ENCODE assay signal across 1 fruit fly cellular context in genomic region chr3R:6816272-6816980, dm6.
TF ChIP-seq lines count a peak whose summit lies in the region.

No protein-coding gene starts in this region.

TF ChIP-seq in whole organism, embryonic, 481 proteins besides CTCF, POLR2A, EP300 and RAD21 (continued from another document and continues in another):
- no peak for TF ChIP-seq hkb (optimal IDR thresholded peaks at IDR 0.05; lab: Kevin White, UChicago)
- TF ChIP-seq hkb (GFP tag; IDR thresholded peaks at IDR 0.05; lab: Robert Waterston, UW): 0 out of 2 replicates have a peak, but pooled peaks have one; percentile 7
- no peak for TF ChIP-seq Elba2 (GFP tag; optimal IDR thresholded peaks at IDR 0.05; lab: Kevin White, UChicago)
- 0 out of 2 replicates have a peak, but pooled peaks have one; percentile 21 for TF ChIP-seq ara (GFP tag; IDR thresholded peaks at IDR 0.05; lab: Robert Waterston, UW)
- no peak for TF ChIP-seq prd (optimal IDR thresholded peaks at IDR 0.05; lab: Kevin White, UChicago)
- peak; percentile 5; the same call in 1 of the 3 replicates for TF ChIP-seq prd (GFP tag; IDR thresholded peaks at IDR 0.05; lab: Robert Waterston, UW)
- no peak for TF ChIP-seq CG32767 (GFP tag; IDR thresholded peaks at IDR 0.05; lab: Robert Waterston, UW)
- TF ChIP-seq NfI (GFP tag; optimal IDR thresholded peaks at IDR 0.05; lab: Kevin White, UChicago): no peak
- peak; percentile 46; the same call in 1 of the 3 replicates for TF ChIP-seq CG6791 (GFP tag; IDR thresholded peaks at IDR 0.05; lab: Robert Waterston, UW; ENCODE audit: partially characterized antibody)
- TF ChIP-seq sna (GFP tag; IDR thresholded peaks at IDR 0.05; lab: Robert Waterston, UW; ENCODE audit: partially characterized antibody): no peak
- TF ChIP-seq fd96Cb (tag; optimal IDR thresholded peaks at IDR 0.05; lab: Kevin White, UChicago): peak; percentile 24
- TF ChIP-seq maf-S (GFP tag; optimal IDR thresholded peaks at IDR 0.05; lab: Kevin White, UChicago): no peak
- no peak for TF ChIP-seq sc (optimal IDR thresholded peaks at IDR 0.05; lab: Kevin White, UChicago)
- peak; percentile 9 for TF ChIP-seq sc (GFP tag; optimal IDR thresholded peaks at IDR 0.05; lab: Kevin White, UChicago)
- no peak for TF ChIP-seq fru (optimal IDR thresholded peaks at IDR 0.05; lab: Kevin White, UChicago)
- 0 out of 2 replicates have a peak, but pooled peaks have one; percentile 26 for TF ChIP-seq ap (GFP tag; IDR thresholded peaks at IDR 0.05; lab: Robert Waterston, UW)
- no peak for TF ChIP-seq gfzf (GFP tag; optimal IDR thresholded peaks at IDR 0.05; lab: Kevin White, UChicago)
- TF ChIP-seq sisA (GFP tag; IDR thresholded peaks at IDR 0.05; lab: Robert Waterston, UW): no peak
- TF ChIP-seq CG3726 (GFP tag; IDR thresholded peaks at IDR 0.05; lab: Robert Waterston, UW): no peak
- no peak for TF ChIP-seq Dip2 (GFP tag; IDR thresholded peaks at IDR 0.05; lab: Robert Waterston, UW)
- no peak for TF ChIP-seq Rx (GFP tag; IDR thresholded peaks at IDR 0.05; lab: Robert Waterston, UW)
- TF ChIP-seq CG14667 (GFP tag; IDR thresholded peaks at IDR 0.05; lab: Robert Waterston, UW): no peak
- 0 out of 2 replicates have a peak, but pooled peaks have one; percentile 18 for TF ChIP-seq CG6272 (GFP tag; IDR thresholded peaks at IDR 0.05; lab: Robert Waterston, UW)
- TF ChIP-seq bowl (GFP tag; IDR thresholded peaks at IDR 0.05; lab: Robert Waterston, UW): no peak
- TF ChIP-seq Eip74EF (GFP tag; optimal IDR thresholded peaks at IDR 0.05; lab: Kevin White, UChicago): no peak
- TF ChIP-seq CG2889 (GFP tag; IDR thresholded peaks at IDR 0.05; lab: Robert Waterston, UW): no peak
- TF ChIP-seq CG7271 (tag; optimal IDR thresholded peaks at IDR 0.05; lab: Kevin White, UChicago): no peak
- peak; percentile 12 for TF ChIP-seq CG1603 (tag; optimal IDR thresholded peaks at IDR 0.05; lab: Kevin White, UChicago)
- peak; percentile 27 for TF ChIP-seq phol (tag; optimal IDR thresholded peaks at IDR 0.05; lab: Kevin White, UChicago)
- no peak for TF ChIP-seq ssp (GFP tag; IDR thresholded peaks at IDR 0.05; lab: Robert Waterston, UW)
- TF ChIP-seq ems (GFP tag; optimal IDR thresholded peaks at IDR 0.05; lab: Kevin White, UChicago): no peak
- TF ChIP-seq tgo (GFP tag; IDR thresholded peaks at IDR 0.05; lab: Robert Waterston, UW): no peak
- peak; percentile 60 for TF ChIP-seq CG9727 (GFP tag; optimal IDR thresholded peaks at IDR 0.05; lab: Kevin White, UChicago)
- peak; percentile 73 for TF ChIP-seq Deaf1 (tag; optimal IDR thresholded peaks at IDR 0.05; lab: Kevin White, UChicago)
- no peak for TF ChIP-seq CG42726 (GFP tag; IDR thresholded peaks at IDR 0.05; lab: Robert Waterston, UW; ENCODE audit: partially characterized antibody)
- no peak for TF ChIP-seq CG10147 (GFP tag; optimal IDR thresholded peaks at IDR 0.05; lab: Kevin White, UChicago)
- no peak for TF ChIP-seq pan (optimal IDR thresholded peaks at IDR 0.05; lab: Kevin White, UChicago)
- peak in 1 of 2 experiments; percentile 5 for TF ChIP-seq pan (GFP tag; optimal IDR thresholded peaks at IDR 0.05 in 1 of 2, IDR thresholded peaks at IDR 0.05 in 1 of 2)
- TF ChIP-seq CG1233 (GFP tag; optimal IDR thresholded peaks at IDR 0.05; lab: Kevin White, UChicago): no peak
- no peak for TF ChIP-seq CG10959 (GFP tag; IDR thresholded peaks at IDR 0.05; lab: Robert Waterston, UW)
- TF ChIP-seq CG10366 (GFP tag; IDR thresholded peaks at IDR 0.05; lab: Robert Waterston, UW): no peak; the same call in 1 of the 2 replicates
- TF ChIP-seq CG6765 (GFP tag; optimal IDR thresholded peaks at IDR 0.05; lab: Kevin White, UChicago): no peak
- no peak for TF ChIP-seq jing (GFP tag; optimal IDR thresholded peaks at IDR 0.05; lab: Kevin White, UChicago)
- TF ChIP-seq CG1832 (GFP tag; optimal IDR thresholded peaks at IDR 0.05; lab: Kevin White, UChicago): no peak
- peak; percentile 72 for TF ChIP-seq seq (GFP tag; IDR thresholded peaks at IDR 0.05; lab: Robert Waterston, UW)
- TF ChIP-seq CG3407 (GFP tag; optimal IDR thresholded peaks at IDR 0.05; lab: Kevin White, UChicago): no peak
- no peak for TF ChIP-seq gcm2 (GFP tag; optimal IDR thresholded peaks at IDR 0.05; lab: Kevin White, UChicago)
- peak; percentile 64; the same call in 2 of the 3 replicates for TF ChIP-seq ci (GFP tag; IDR thresholded peaks at IDR 0.05; lab: Robert Waterston, UW)
- no peak for TF ChIP-seq ac (GFP tag; optimal IDR thresholded peaks at IDR 0.05; lab: Kevin White, UChicago)
- TF ChIP-seq lola (GFP tag; optimal IDR thresholded peaks at IDR 0.05; lab: Kevin White, UChicago): peak in 1 of 3 experiments; percentile 60
- no peak for TF ChIP-seq nerfin-2 (GFP tag; IDR thresholded peaks at IDR 0.05; lab: Robert Waterston, UW; ENCODE audit: partially characterized antibody)
- TF ChIP-seq unc-4 (GFP tag; IDR thresholded peaks at IDR 0.05; lab: Robert Waterston, UW; ENCODE audit: partially characterized antibody): no peak
- no peak for TF ChIP-seq ATbp (GFP tag; optimal IDR thresholded peaks at IDR 0.05; lab: Kevin White, UChicago)
- TF ChIP-seq toy (GFP tag; IDR thresholded peaks at IDR 0.05; lab: Robert Waterston, UW): no peak
- no peak for TF ChIP-seq Ets65A (GFP tag; lab: Kevin White, UChicago)
- TF ChIP-seq Opbp (GFP tag; IDR thresholded peaks at IDR 0.05; lab: Robert Waterston, UW; ENCODE audit: partially characterized antibody): peak; percentile 55; the same call in 1 of the 3 replicates
- no peak for TF ChIP-seq tap (tag; optimal IDR thresholded peaks at IDR 0.05; lab: Kevin White, UChicago)
- TF ChIP-seq CG5953 (GFP tag; IDR thresholded peaks at IDR 0.05; lab: Robert Waterston, UW): 0 out of 2 replicates have a peak, but pooled peaks have one; percentile 11
- TF ChIP-seq CG13296 (GFP tag; optimal IDR thresholded peaks at IDR 0.05; lab: Kevin White, UChicago): no peak
- peak; percentile 4 for TF ChIP-seq CG6254 (GFP tag; optimal IDR thresholded peaks at IDR 0.05; lab: Kevin White, UChicago)
- no peak for TF ChIP-seq Hey (tag; optimal IDR thresholded peaks at IDR 0.05; lab: Kevin White, UChicago)
- TF ChIP-seq CG8478 (optimal IDR thresholded peaks at IDR 0.05; lab: Kevin White, UChicago): no peak
- TF ChIP-seq CG2712 (tag; optimal IDR thresholded peaks at IDR 0.05; lab: Kevin White, UChicago): peak; percentile 37
- no peak for TF ChIP-seq ab (GFP tag; optimal IDR thresholded peaks at IDR 0.05; lab: Kevin White, UChicago)
- TF ChIP-seq Dfd (GFP tag; optimal IDR thresholded peaks at IDR 0.05; lab: Kevin White, UChicago): no peak
- peak; percentile 2 for TF ChIP-seq CG34376 (GFP tag; optimal IDR thresholded peaks at IDR 0.05; lab: Kevin White, UChicago)
- TF ChIP-seq CG17328 (GFP tag; IDR thresholded peaks at IDR 0.05; lab: Robert Waterston, UW): no peak
- TF ChIP-seq org-1 (GFP tag; optimal IDR thresholded peaks at IDR 0.05; lab: Kevin White, UChicago): no peak
- no peak for TF ChIP-seq CG11398 (GFP tag; optimal IDR thresholded peaks at IDR 0.05; lab: Kevin White, UChicago)
- peak; percentile 6 for TF ChIP-seq CG18619 (GFP tag; optimal IDR thresholded peaks at IDR 0.05; lab: Kevin White, UChicago)
- TF ChIP-seq CoRest (tag; optimal IDR thresholded peaks at IDR 0.05; lab: Kevin White, UChicago): peak; percentile 39
- TF ChIP-seq CG10462 (GFP tag; optimal IDR thresholded peaks at IDR 0.05; lab: Kevin White, UChicago): no peak
- no peak for TF ChIP-seq Side (GFP tag; optimal IDR thresholded peaks at IDR 0.05; lab: Kevin White, UChicago)
- TF ChIP-seq CG15269 (tag; optimal IDR thresholded peaks at IDR 0.05; lab: Kevin White, UChicago): no peak
- TF ChIP-seq CG11560 (tag; IDR thresholded peaks at IDR 0.05; lab: Robert Waterston, UW): no peak
- peak; percentile 10 for TF ChIP-seq CG13424 (tag; optimal IDR thresholded peaks at IDR 0.05; lab: Kevin White, UChicago)
- TF ChIP-seq dmrt99B (tag; optimal IDR thresholded peaks at IDR 0.05; lab: Kevin White, UChicago): peak; percentile 18
- TF ChIP-seq Hmx (GFP tag; optimal IDR thresholded peaks at IDR 0.05; lab: Kevin White, UChicago): no peak
- peak; percentile 31 for TF ChIP-seq zen (tag; optimal IDR thresholded peaks at IDR 0.05; lab: Kevin White, UChicago)
- no peak for TF ChIP-seq tin (GFP tag; optimal IDR thresholded peaks at IDR 0.05; lab: Kevin White, UChicago)
- TF ChIP-seq C15 (GFP tag; IDR thresholded peaks at IDR 0.05; lab: Robert Waterston, UW): no peak
- peak; percentile 20 for TF ChIP-seq CG1602 (GFP tag; optimal IDR thresholded peaks at IDR 0.05; lab: Kevin White, UChicago)
- no peak for TF ChIP-seq CG2202 (tag; optimal IDR thresholded peaks at IDR 0.05; lab: Kevin White, UChicago)
- no peak for TF ChIP-seq CG3838 (GFP tag; optimal IDR thresholded peaks at IDR 0.05; lab: Kevin White, UChicago)
- peak; percentile 15 for TF ChIP-seq lab (GFP tag; optimal IDR thresholded peaks at IDR 0.05; lab: Kevin White, UChicago)
- no peak for TF ChIP-seq tio (GFP tag; optimal IDR thresholded peaks at IDR 0.05; lab: Kevin White, UChicago)
- TF ChIP-seq zfh2 (GFP tag; optimal IDR thresholded peaks at IDR 0.05; lab: Kevin White, UChicago): no peak
- no peak for TF ChIP-seq Max (GFP tag; optimal IDR thresholded peaks at IDR 0.05; lab: Kevin White, UChicago)
- no peak for TF ChIP-seq danr (GFP tag; IDR thresholded peaks at IDR 0.05; lab: Robert Waterston, UW)
- TF ChIP-seq Hr78 (GFP tag; optimal IDR thresholded peaks at IDR 0.05; lab: Kevin White, UChicago): no peak
- TF ChIP-seq az2 (GFP tag; optimal IDR thresholded peaks at IDR 0.05; lab: Kevin White, UChicago): peak; percentile 20
- 0 out of 2 replicates have a peak, but pooled peaks have one; percentile 57 for TF ChIP-seq ato (GFP tag; IDR thresholded peaks at IDR 0.05; lab: Robert Waterston, UW; ENCODE audit: partially characterized antibody)
- peak; percentile 29 for TF ChIP-seq scrt (GFP tag; optimal IDR thresholded peaks at IDR 0.05; lab: Kevin White, UChicago)
- no peak for TF ChIP-seq mirr (GFP tag; optimal IDR thresholded peaks at IDR 0.05; lab: Kevin White, UChicago)
- TF ChIP-seq Ravus (GFP tag; IDR thresholded peaks at IDR 0.05; lab: Robert Waterston, UW): no peak
- TF ChIP-seq CG30020 (tag; optimal IDR thresholded peaks at IDR 0.05; lab: Kevin White, UChicago): no peak
- peak; percentile 50; the same call in 1 of the 2 replicates for TF ChIP-seq Xrp1 (GFP tag; IDR thresholded peaks at IDR 0.05; lab: Robert Waterston, UW)
- TF ChIP-seq dan (GFP tag; IDR thresholded peaks at IDR 0.05; lab: Robert Waterston, UW): no peak
- no peak for TF ChIP-seq insv (GFP tag; optimal IDR thresholded peaks at IDR 0.05; lab: Kevin White, UChicago)
- TF ChIP-seq CG18262 (tag; optimal IDR thresholded peaks at IDR 0.05; lab: Kevin White, UChicago): peak; percentile 62
- no peak for TF ChIP-seq CG5245 (GFP tag; optimal IDR thresholded peaks at IDR 0.05; lab: Kevin White, UChicago)
- no peak for TF ChIP-seq dpn (GFP tag; optimal IDR thresholded peaks at IDR 0.05; lab: Kevin White, UChicago)
- peak; percentile 22 for TF ChIP-seq Oli (tag; optimal IDR thresholded peaks at IDR 0.05; lab: Kevin White, UChicago)
- no peak for TF ChIP-seq klu (GFP tag; IDR thresholded peaks at IDR 0.05; lab: Robert Waterston, UW)
- TF ChIP-seq pita (GFP tag; optimal IDR thresholded peaks at IDR 0.05; lab: Kevin White, UChicago): no peak
- no peak for TF ChIP-seq sd (tag; optimal IDR thresholded peaks at IDR 0.05; lab: Kevin White, UChicago)
- no peak for TF ChIP-seq BtbVII (GFP tag; optimal IDR thresholded peaks at IDR 0.05; lab: Kevin White, UChicago)
- no peak for TF ChIP-seq D19B (GFP tag; optimal IDR thresholded peaks at IDR 0.05; lab: Kevin White, UChicago)
- peak; percentile 31 for TF ChIP-seq CG15601 (tag; optimal IDR thresholded peaks at IDR 0.05; lab: Kevin White, UChicago)
- peak in 1 of 2 experiments; percentile 15 for TF ChIP-seq eve (GFP tag; optimal IDR thresholded peaks at IDR 0.05; lab: Kevin White, UChicago)
- no peak for TF ChIP-seq psq (GFP tag; optimal IDR thresholded peaks at IDR 0.05; lab: Kevin White, UChicago)
- TF ChIP-seq CG4360 (GFP tag; IDR thresholded peaks at IDR 0.05; lab: Robert Waterston, UW): no peak
- peak; percentile 28 for TF ChIP-seq unpg (GFP tag; optimal IDR thresholded peaks at IDR 0.05; lab: Kevin White, UChicago)
- TF ChIP-seq CG17612 (GFP tag; IDR thresholded peaks at IDR 0.05; lab: Robert Waterston, UW): no peak
- TF ChIP-seq ttk (GFP tag; IDR thresholded peaks at IDR 0.05; lab: Robert Waterston, UW): no peak
- no peak for TF ChIP-seq CG4404 (GFP tag; IDR thresholded peaks at IDR 0.05; lab: Robert Waterston, UW)
- TF ChIP-seq NFAT (GFP tag; IDR thresholded peaks at IDR 0.05; lab: Robert Waterston, UW): no peak
- TF ChIP-seq zen2 (GFP tag; IDR thresholded peaks at IDR 0.05; lab: Robert Waterston, UW; ENCODE audit: partially characterized antibody): peak; percentile 36; the same call in 1 of the 3 replicates
- no peak for TF ChIP-seq CG4707 (GFP tag; optimal IDR thresholded peaks at IDR 0.05; lab: Kevin White, UChicago)
- no peak for TF ChIP-seq CG11247 (GFP tag; IDR thresholded peaks at IDR 0.05; lab: Robert Waterston, UW)
- no peak for TF ChIP-seq NK7.1 (GFP tag; optimal IDR thresholded peaks at IDR 0.05; lab: Kevin White, UChicago)
- TF ChIP-seq vfl (GFP tag; optimal IDR thresholded peaks at IDR 0.05; lab: Kevin White, UChicago): no peak
- TF ChIP-seq sens (GFP tag; lab: Kevin White, UChicago): peak; percentile 69
- TF ChIP-seq CG33557 (GFP tag; optimal IDR thresholded peaks at IDR 0.05; lab: Kevin White, UChicago): no peak
- peak; percentile 2 for TF ChIP-seq CG1792 (GFP tag; optimal IDR thresholded peaks at IDR 0.05; lab: Kevin White, UChicago)
- no peak for TF ChIP-seq CG3995 (GFP tag; optimal IDR thresholded peaks at IDR 0.05; lab: Kevin White, UChicago)
- TF ChIP-seq fd3F (GFP tag; optimal IDR thresholded peaks at IDR 0.05; lab: Kevin White, UChicago): no peak
- TF ChIP-seq chn (GFP tag; optimal IDR thresholded peaks at IDR 0.05; lab: Kevin White, UChicago): no peak
- TF ChIP-seq grn (GFP tag; optimal IDR thresholded peaks at IDR 0.05; lab: Kevin White, UChicago): no peak
- TF ChIP-seq CG8388 (GFP tag; optimal IDR thresholded peaks at IDR 0.05; lab: Kevin White, UChicago): no peak
- peak; percentile 1 for TF ChIP-seq CG12659 (GFP tag; optimal IDR thresholded peaks at IDR 0.05; lab: Kevin White, UChicago)
- TF ChIP-seq CG1647 (GFP tag; optimal IDR thresholded peaks at IDR 0.05; lab: Kevin White, UChicago): no peak
- TF ChIP-seq CG7839 (tag; optimal IDR thresholded peaks at IDR 0.05; lab: Kevin White, UChicago): peak; percentile 24
- TF ChIP-seq rib (GFP tag; IDR thresholded peaks at IDR 0.05; lab: Robert Waterston, UW): no peak
- TF ChIP-seq Hr51 (GFP tag; optimal IDR thresholded peaks at IDR 0.05; lab: Kevin White, UChicago): peak in 1 of 2 experiments; percentile 32
